Worm (Caenorhabditis elegans) whole organism, L4/young adult: ENCODE measurements around the gene amt-3.

Experiments used
- W03F9.2 ChIP-seq: fragments of 150-350 bp; optimal IDR thresholded peaks from 2 replicates; lab custom pipeline; 2014; ENCODE audit warnings: missing biosample characterization, missing genetic modification characterization
- dao-5 ChIP-seq: sonication (generic microtip); optimal IDR thresholded peaks from 2 replicates; lab custom pipeline; 2016; ENCODE audit warnings: missing genotype, missing genetic modification characterization, moderate library complexity, missing compliant biosample characterization
- him-1 ChIP-seq: sonication (generic microtip); optimal IDR thresholded peaks from 2 replicates; lab custom pipeline; 2016; ENCODE audit warnings: missing genotype, missing genetic modification reagents, missing genetic modification characterization, missing compliant biosample characterization

ce11 chrII:8333643-8334042, 35.3 kb downstream of the amt-3 start, which contains the start of gene C26D10.7:
- TF ChIP-seq him-1 (tag; lab: Kevin White, UChicago) (no peak), dao-5 (no peak), W03F9.2 (tag; lab: Kevin White, UChicago) (no peak)
